Worm (Caenorhabditis elegans): ENCODE measurements around the gene srw-103.

The srw-103 gene

DNA sequence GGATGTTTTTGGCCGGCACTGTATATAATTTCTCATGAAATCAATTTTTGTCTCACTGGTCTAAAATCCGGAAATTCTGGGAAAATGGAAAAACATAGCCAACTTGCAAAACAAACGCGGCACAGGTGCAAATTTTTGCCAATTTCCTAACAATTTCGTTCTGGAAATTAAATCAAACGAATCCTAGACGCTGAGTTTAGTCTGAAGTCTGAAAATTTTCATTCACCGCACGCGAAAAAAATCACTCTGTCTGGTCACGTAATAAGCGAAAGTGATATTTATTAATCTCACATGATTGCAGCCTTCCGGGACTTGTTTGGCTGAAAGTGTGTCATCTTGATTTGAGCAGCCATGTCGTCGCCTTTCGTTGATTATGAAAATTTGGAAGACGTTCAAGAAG lies at the start of gene srw-103:
TSS of gene srw-103 (plus strand) at position 301 of the 400 bp plus-strand sequence.
- TF ChIP-seq vab-7 (GFP tag; IDR thresholded peaks at IDR 0.05), result no peak
- no peak for TF ChIP-seq nhr-11 (tag; optimal IDR thresholded peaks at IDR 0.05)
- TF ChIP-seq nhr-25 (tag; optimal IDR thresholded peaks at IDR 0.05; ENCODE audit: borderline replicate concordance, insufficient read depth), result no peak
- TF ChIP-seq lin-1 (GFP tag; IDR thresholded peaks at IDR 0.05), result no peak
- TF ChIP-seq madf-5 (GFP tag; IDR thresholded peaks at IDR 0.05), result no peak
- no peak for TF ChIP-seq php-3 (GFP tag; IDR thresholded peaks at IDR 0.05)
- TF ChIP-seq lin-39 (tag; optimal IDR thresholded peaks at IDR 0.05), result no peak
- TF ChIP-seq saeg-2 (GFP tag; IDR thresholded peaks at IDR 0.05), result no peak
- TF ChIP-seq lin-38 (GFP tag; IDR thresholded peaks at IDR 0.05), result no peak
- no peak for TF ChIP-seq nhr-111 (GFP tag; optimal IDR thresholded peaks at IDR 0.05)
- TF ChIP-seq Y48G9A.11 (GFP tag; IDR thresholded peaks at IDR 0.05), result no peak
- no peak for TF ChIP-seq tra-1 (GFP tag; IDR thresholded peaks at IDR 0.05)
- TF ChIP-seq sdz-12 (GFP tag; optimal IDR thresholded peaks at IDR 0.05), result no peak
- TF ChIP-seq dmd-8 (GFP tag; IDR thresholded peaks at IDR 0.05), result no peak
- no peak for TF ChIP-seq lsy-2 (tag; optimal IDR thresholded peaks at IDR 0.05)
- TF ChIP-seq ceh-32 (tag; optimal IDR thresholded peaks at IDR 0.05; ENCODE audit: poor library complexity), result no peak
- TF ChIP-seq egl-27 (tag; optimal IDR thresholded peaks at IDR 0.05), result no peak
- no peak for TF ChIP-seq skn-1 (tag; optimal IDR thresholded peaks at IDR 0.05)

DNA sequence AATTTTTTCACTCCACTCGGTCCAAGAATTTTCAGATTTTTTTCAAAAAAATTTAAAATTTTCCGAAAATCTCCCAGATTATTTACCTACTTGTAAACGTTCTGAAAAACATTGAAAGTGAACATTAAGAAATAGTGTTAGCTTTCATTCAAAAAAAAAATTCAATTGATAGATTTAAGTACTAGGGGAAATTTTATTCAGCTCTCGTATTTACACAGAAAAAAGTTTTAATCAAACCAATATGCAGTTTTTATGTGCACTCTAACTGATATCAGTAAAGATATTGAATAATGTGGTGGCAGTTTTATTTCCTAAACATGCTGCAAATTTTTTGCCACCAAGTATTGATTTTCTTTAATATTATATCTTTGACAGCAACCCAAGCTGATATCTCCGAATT lies 48.8 kb upstream of the srw-103 start, which contains the start of gene irld-42:
TSS of gene irld-42 (plus strand) at position 301 of the 400 bp plus-strand sequence.
- TF ChIP-seq zag-1 (tag; optimal IDR thresholded peaks at IDR 0.05), result no peak
- no peak for TF ChIP-seq Y48G9A.11 (GFP tag; IDR thresholded peaks at IDR 0.05)
- TF ChIP-seq fkh-10 (GFP tag; optimal IDR thresholded peaks at IDR 0.05), result no peak
- TF ChIP-seq hmg-1.1 (GFP tag; IDR thresholded peaks at IDR 0.05), result no peak

DNA sequence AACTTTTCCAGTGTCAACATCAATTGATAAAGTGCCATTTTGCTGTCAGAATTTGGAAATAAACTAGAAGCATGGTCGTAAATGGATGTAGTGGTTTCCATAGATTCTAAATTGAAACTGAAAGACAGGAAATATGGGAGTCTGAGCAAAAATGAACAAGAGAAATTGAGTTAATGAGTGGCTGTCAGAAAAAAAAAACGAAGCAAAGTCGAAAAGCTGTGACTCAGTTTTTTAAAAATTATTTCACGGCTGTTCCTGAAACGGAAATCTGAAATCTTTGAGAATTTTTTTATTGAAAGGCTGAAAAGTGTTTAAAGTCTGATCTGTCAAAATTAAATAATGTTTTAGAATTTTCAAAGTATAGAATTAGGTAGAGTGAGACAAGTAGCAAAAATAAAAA lies 38.8 kb upstream of the srw-103 start, which contains the start of gene srw-98:
TSS of gene srw-98 (minus strand) at position 101 of the 400 bp plus-strand sequence.
- no peak for TF ChIP-seq tra-1 (GFP tag; IDR thresholded peaks at IDR 0.05)
- TF ChIP-seq nhr-237 (tag; optimal IDR thresholded peaks at IDR 0.05), result no peak
- TF ChIP-seq spr-3 (GFP tag; optimal IDR thresholded peaks at IDR 0.05), result no peak
- TF ChIP-seq nhr-48 (tag; optimal IDR thresholded peaks at IDR 0.05), result no peak
- no peak for TF ChIP-seq R02D3.7 (tag; optimal IDR thresholded peaks at IDR 0.05)
- no peak for TF ChIP-seq jun-1 (tag; optimal IDR thresholded peaks at IDR 0.05)
- TF ChIP-seq lin-39 (tag; optimal IDR thresholded peaks at IDR 0.05), result no peak
- no peak for TF ChIP-seq ceh-44 (GFP tag; IDR thresholded peaks at IDR 0.05)
- no peak for TF ChIP-seq F26F4.8 (GFP tag; conservative IDR thresholded peaks at IDR 0.05)
- no peak for TF ChIP-seq dpl-1 (GFP tag; optimal IDR thresholded peaks at IDR 0.05)
- no peak for TF ChIP-seq nhr-6 (tag; optimal IDR thresholded peaks at IDR 0.05)

DNA sequence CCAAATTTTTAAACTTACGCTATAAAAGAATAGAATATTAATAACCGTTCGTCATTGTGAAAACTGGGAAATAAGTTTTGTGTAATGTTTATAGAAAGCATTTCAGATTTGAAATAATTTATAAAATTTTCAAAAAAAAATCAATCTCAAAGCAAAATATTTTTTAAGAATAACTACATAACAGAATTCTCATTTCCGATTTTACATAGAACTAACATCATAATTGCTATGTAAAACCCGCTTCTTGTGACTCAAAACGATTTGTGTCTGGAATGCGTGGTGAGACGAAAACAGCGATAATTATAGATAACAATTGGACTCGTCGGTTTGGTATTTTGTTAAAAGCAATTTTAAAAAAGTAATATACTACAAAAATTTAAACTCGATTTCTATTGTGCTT lies 36.2 kb upstream of the srw-103 start, which contains the start of gene srw-91:
TSS of gene srw-91 (minus strand) at position 101 of the 400 bp plus-strand sequence.
- TF ChIP-seq dmd-8 (GFP tag; IDR thresholded peaks at IDR 0.05) (no peak), nhr-102 (tag; optimal IDR thresholded peaks at IDR 0.05) (no peak), cey-2 (tag; optimal IDR thresholded peaks at IDR 0.05; ENCODE audit: borderline replicate concordance, insufficient read depth) (no peak), spr-3 (GFP tag; optimal IDR thresholded peaks at IDR 0.05) (no peak), hlh-30 (tag; optimal IDR thresholded peaks at IDR 0.05; ENCODE audit: insufficient read depth) (no peak), nhr-48 (tag; optimal IDR thresholded peaks at IDR 0.05) (no peak), attf-4 (tag; optimal IDR thresholded peaks at IDR 0.05) (no peak), dpl-1 (GFP tag; optimal IDR thresholded peaks at IDR 0.05) (no peak), nhr-42 (GFP tag; IDR thresholded peaks at IDR 0.05) (no peak), ztf-7 (tag; optimal IDR thresholded peaks at IDR 0.05) (no peak), arid-1 (GFP tag; conservative IDR thresholded peaks at IDR 0.05) (no peak), mdl-1 (tag; optimal IDR thresholded peaks at IDR 0.05) (no peak), D1046.2 (GFP tag; IDR thresholded peaks at IDR 0.05) (no peak), mep-1 (tag; optimal IDR thresholded peaks at IDR 0.05) (no peak), daf-12 (tag; optimal IDR thresholded peaks at IDR 0.05) (no peak), Y5F2A.4 (GFP tag; optimal IDR thresholded peaks at IDR 0.05) (no peak), fkh-10 (GFP tag; optimal IDR thresholded peaks at IDR 0.05) (no peak), hmg-1.1 (GFP tag; IDR thresholded peaks at IDR 0.05) (no peak)
